Fruit fly (Drosophila melanogaster) whole organism, embryonic: Measurements from ENCODE around the gene CG16719.

ENCODE experiments used
- CG10209 ChIP-seq: fragments of 200-800 bp; sonication (Bioruptor generic); optimal IDR thresholded peaks from 3 replicates; lab custom pipeline; 2017; ENCODE audit warnings: missing biosample characterization, mild to moderate bottlenecking, missing genetic modification characterization, missing genetic modification reagents
- CG10462 ChIP-seq: fragments of 200-800 bp; sonication (Bioruptor generic); optimal IDR thresholded peaks from 2 replicates; lab custom pipeline; 2016; ENCODE audit warnings: missing biosample characterization, missing genetic modification characterization
- CG10543 ChIP-seq: fragments of 200-800 bp; sonication (Bioruptor generic); optimal IDR thresholded peaks from 3 replicates; lab custom pipeline; 2017; ENCODE audit warnings: missing biosample characterization, mild to moderate bottlenecking, missing genetic modification characterization, moderate library complexity
- CG10565 ChIP-seq: fragments of 200-800 bp; sonication (Bioruptor generic); optimal IDR thresholded peaks from 3 replicates; lab custom pipeline; 2016; ENCODE audit warnings: missing biosample characterization, mild to moderate bottlenecking, missing genetic modification characterization
- CG10654 ChIP-seq: fragments of 200-800 bp; sonication (Bioruptor generic); optimal IDR thresholded peaks from 2 replicates; lab custom pipeline; 2016; ENCODE audit warnings: missing biosample characterization, missing genetic modification characterization
- CG11093 ChIP-seq: fragments of 200-800 bp; sonication (Bioruptor generic); IDR thresholded peaks from 3 replicates; pipeline ENCODE4 v1.3.6; 2022; ENCODE audit warnings: missing biosample characterization, missing genetic modification characterization
- CG12942 ChIP-seq: fragments of 200-800 bp; sonication (Bioruptor generic); optimal IDR thresholded peaks from 3 replicates; lab custom pipeline; 2016; ENCODE audit warnings: missing biosample characterization, missing genetic modification characterization
- CG15269 ChIP-seq: fragments of 200-800 bp; sonication (Bioruptor generic); optimal IDR thresholded peaks from 2 replicates; lab custom pipeline; 2018; ENCODE audit warnings: missing biosample characterization, mild to moderate bottlenecking, missing genetic modification characterization, moderate library complexity
- CG15514 ChIP-seq: fragments of 200-800 bp; sonication (Bioruptor generic); optimal IDR thresholded peaks from 3 replicates; lab custom pipeline; 2017; ENCODE audit warnings: missing biosample characterization, missing genetic modification characterization, mild to moderate bottlenecking, moderate library complexity, missing genetic modification reagents
- CG16813 ChIP-seq: fragments of 200-800 bp; sonication (Bioruptor generic); IDR thresholded peaks from 3 replicates; pipeline ENCODE4 v1.3.6; 2022; ENCODE audit warnings: missing biosample characterization, missing genetic modification characterization; ENCODE audit not compliant: partially characterized antibody
- CG16815 ChIP-seq: fragments of 200-800 bp; sonication (Bioruptor generic); optimal IDR thresholded peaks from 3 replicates; lab custom pipeline; 2017; ENCODE audit warnings: missing biosample characterization, mild to moderate bottlenecking, missing genetic modification characterization
- CG17186 ChIP-seq: fragments of 200-800 bp; sonication (Bioruptor generic); optimal IDR thresholded peaks from 3 replicates; lab custom pipeline; 2017; ENCODE audit warnings: missing biosample characterization, missing genetic modification reagents, missing genetic modification characterization
- CG17359 ChIP-seq: fragments of 200-800 bp; sonication (Bioruptor generic); optimal IDR thresholded peaks from 3 replicates; lab custom pipeline; 2018; ENCODE audit warnings: missing biosample characterization, mild to moderate bottlenecking, missing genetic modification characterization, moderate library complexity
- CG30403 ChIP-seq: fragments of 200-800 bp; sonication (Bioruptor generic); optimal IDR thresholded peaks from 3 replicates; lab custom pipeline; 2016; ENCODE audit warnings: missing biosample characterization, missing genetic modification characterization
- CG32772 ChIP-seq: fragments of 200-800 bp; sonication (Bioruptor generic); IDR thresholded peaks from 2 replicates; pipeline ENCODE4 v1.3.6; 2022; ENCODE audit warnings: missing biosample characterization, missing genetic modification characterization
- CG34376 ChIP-seq: fragments of 200-800 bp; sonication (Bioruptor generic); optimal IDR thresholded peaks from 2 replicates; lab custom pipeline; 2018; ENCODE audit warnings: missing biosample characterization, mild to moderate bottlenecking, missing genetic modification characterization
- CG4424 ChIP-seq: fragments of 200-800 bp; sonication (Bioruptor generic); optimal IDR thresholded peaks from 3 replicates; lab custom pipeline; 2016; ENCODE audit warnings: missing biosample characterization, missing genetic modification characterization
- CG4617 ChIP-seq: fragments of 200-800 bp; sonication (Bioruptor generic); optimal IDR thresholded peaks from 3 replicates; lab custom pipeline; 2016; ENCODE audit warnings: missing biosample characterization, missing genetic modification characterization, borderline replicate concordance
- CG4707 ChIP-seq: fragments of 200-800 bp; sonication (Bioruptor generic); optimal IDR thresholded peaks from 2 replicates; lab custom pipeline; 2018; ENCODE audit warnings: missing biosample characterization, mild to moderate bottlenecking, missing genetic modification characterization, moderate library complexity
- CG6765 ChIP-seq: fragments of 200-800 bp; sonication (Bioruptor generic); optimal IDR thresholded peaks from 3 replicates; lab custom pipeline; 2017; ENCODE audit warnings: missing biosample characterization, mild to moderate bottlenecking, missing genetic modification characterization
- CG7745 ChIP-seq: fragments of 200-800 bp; sonication (Bioruptor generic); optimal IDR thresholded peaks from 2 replicates; lab custom pipeline; 2018; ENCODE audit warnings: missing biosample characterization, mild to moderate bottlenecking, missing genetic modification characterization, moderate library complexity
- CG8290 ChIP-seq, 3 experiments: fragments of 200-800 bp; sonication (Bioruptor generic); optimal IDR thresholded peaks; 2 replicates each; lab custom pipeline; 2016 to 2019; ENCODE audit warnings: missing biosample characterization in 3 of 3, missing genetic modification characterization in 3 of 3, mild to moderate bottlenecking in 2 of 3, moderate library complexity in 1 of 3
- CG8388 ChIP-seq: fragments of 200-800 bp; sonication (Bioruptor generic); optimal IDR thresholded peaks from 2 replicates; lab custom pipeline; 2019; ENCODE audit warnings: missing biosample characterization, mild to moderate bottlenecking, missing genetic modification characterization, moderate library complexity
- CG9215 ChIP-seq: fragments of 200-800 bp; sonication (Bioruptor generic); IDR thresholded peaks from 2 replicates; pipeline ENCODE4 v1.3.6; 2022; ENCODE audit warnings: missing biosample characterization, missing genetic modification characterization
- Dip2 ChIP-seq: fragments of 200-800 bp; sonication (Bioruptor generic); IDR thresholded peaks from 2 replicates; pipeline ENCODE4 v1.3.6; 2022; ENCODE audit warnings: missing biosample characterization, missing genetic modification characterization
- Hr3 ChIP-seq: fragments of 200-800 bp; sonication (Bioruptor generic); optimal IDR thresholded peaks from 3 replicates; lab custom pipeline; 2016; ENCODE audit warnings: missing biosample characterization, missing genetic modification characterization
- Jarid2 ChIP-seq: fragments of 200-800 bp; sonication (Bioruptor generic); optimal IDR thresholded peaks from 3 replicates; lab custom pipeline; 2017; ENCODE audit warnings: mild to moderate bottlenecking, missing biosample characterization, missing genetic modification reagents, missing genetic modification characterization
- Med ChIP-seq: fragments of 200-800 bp; sonication (Bioruptor generic); peaks from one replicate; lab custom pipeline; 2016; ENCODE audit warnings: missing biosample characterization, missing genetic modification characterization, mild to moderate bottlenecking, inconsistent platforms, moderate library complexity
- NC2β ChIP-seq: fragments of 200-800 bp; sonication (Bioruptor generic); optimal IDR thresholded peaks from 2 replicates; lab custom pipeline; 2016; ENCODE audit warnings: missing biosample characterization, missing genetic modification characterization
- NFAT ChIP-seq: fragments of 200-800 bp; sonication (Bioruptor generic); IDR thresholded peaks from 2 replicates; pipeline ENCODE4 v1.3.6; 2022; ENCODE audit warnings: missing biosample characterization, missing genetic modification characterization
- Poxn ChIP-seq: fragments of 200-800 bp; sonication (Bioruptor generic); IDR thresholded peaks from 2 replicates; pipeline ENCODE4 v1.3.6; 2022; ENCODE audit warnings: missing biosample characterization, missing genetic modification characterization
- Spps ChIP-seq: fragments of 200-800 bp; sonication (Bioruptor generic); optimal IDR thresholded peaks from 2 replicates; lab custom pipeline; 2018; ENCODE audit warnings: missing biosample characterization, mild to moderate bottlenecking, missing genetic modification characterization
- abd-A ChIP-seq: fragments of 200-800 bp; sonication (Bioruptor generic); optimal IDR thresholded peaks from 3 replicates; lab custom pipeline; 2019; ENCODE audit warnings: missing biosample characterization, mild to moderate bottlenecking, missing genetic modification characterization, moderate library complexity
- bcd ChIP-seq: fragments of 200-800 bp; sonication (Bioruptor generic); optimal IDR thresholded peaks from 2 replicates; lab custom pipeline; 2017; ENCODE audit warnings: missing biosample characterization, mild to moderate bottlenecking, missing genetic modification characterization
- crc ChIP-seq: fragments of 200-800 bp; sonication (Bioruptor generic); optimal IDR thresholded peaks from 2 replicates; lab custom pipeline; 2016; ENCODE audit warnings: missing biosample characterization, missing genetic modification characterization
- disco-r ChIP-seq: fragments of 200-800 bp; sonication (Bioruptor generic); optimal IDR thresholded peaks from 2 replicates; lab custom pipeline; 2016; ENCODE audit warnings: missing biosample characterization, missing genetic modification characterization
- eyg ChIP-seq: fragments of 200-800 bp; sonication (Bioruptor generic); optimal IDR thresholded peaks from 3 replicates; lab custom pipeline; 2016; ENCODE audit warnings: missing biosample characterization, missing genetic modification characterization
- gcm ChIP-seq: fragments of 200-800 bp; sonication (Bioruptor generic); optimal IDR thresholded peaks from 2 replicates; lab custom pipeline; 2019; ENCODE audit warnings: missing biosample characterization, mild to moderate bottlenecking, missing genetic modification characterization, moderate library complexity
- gcm2 ChIP-seq: fragments of 200-800 bp; sonication (Bioruptor generic); optimal IDR thresholded peaks from 2 replicates; lab custom pipeline; 2016; ENCODE audit warnings: missing biosample characterization, missing genetic modification characterization
- gfzf ChIP-seq: fragments of 200-800 bp; sonication (Bioruptor generic); optimal IDR thresholded peaks from 2 replicates; lab custom pipeline; 2016; ENCODE audit warnings: missing biosample characterization, mild to moderate bottlenecking, missing genetic modification characterization, moderate library complexity
- insv ChIP-seq, 2 experiments: fragments of 200-800 bp; sonication (Bioruptor generic); optimal IDR thresholded peaks; 3 replicates each; lab custom pipeline; 2016 to 2018; ENCODE audit warnings: missing biosample characterization in 2 of 2, missing genetic modification characterization in 2 of 2
- jumu ChIP-seq: fragments of 200-800 bp; sonication (Bioruptor generic); optimal IDR thresholded peaks from 3 replicates; lab custom pipeline; 2016; ENCODE audit warnings: missing biosample characterization, missing genetic modification characterization
- nmo ChIP-seq: fragments of 200-800 bp; sonication (Bioruptor generic); optimal IDR thresholded peaks from 2 replicates; lab custom pipeline; 2018; ENCODE audit warnings: missing biosample characterization, mild to moderate bottlenecking, missing genetic modification characterization, moderate library complexity
- org-1 ChIP-seq: fragments of 200-800 bp; sonication (Bioruptor generic); optimal IDR thresholded peaks from 2 replicates; lab custom pipeline; 2017; ENCODE audit warnings: missing biosample characterization, missing genetic modification characterization
- otp ChIP-seq: fragments of 200-800 bp; sonication (Bioruptor generic); IDR thresholded peaks from 3 replicates; pipeline ENCODE4, ENCODE4 v1.3.6; 2022; ENCODE audit warnings: missing biosample characterization, missing genetic modification characterization
- pum ChIP-seq: fragments of 200-800 bp; sonication (Bioruptor generic); optimal IDR thresholded peaks from 2 replicates; lab custom pipeline; 2016; ENCODE audit warnings: missing biosample characterization, missing genetic modification characterization
- sens ChIP-seq: fragments of 200-800 bp; sonication (Bioruptor generic); peaks from one replicate; lab custom pipeline; 2016; ENCODE audit warnings: missing biosample characterization, missing genetic modification characterization
- slbo ChIP-seq: fragments of 200-800 bp; sonication (Bioruptor generic); IDR thresholded peaks from 2 replicates; pipeline ENCODE4 v1.3.6; 2022; ENCODE audit warnings: missing biosample characterization, missing genetic modification characterization
- stc ChIP-seq: fragments of 200-800 bp; sonication (Bioruptor generic); IDR thresholded peaks from 2 replicates; pipeline ENCODE4 v1.3.6; 2022; ENCODE audit warnings: missing biosample characterization, missing genetic modification characterization
- twi ChIP-seq: fragments of 200-800 bp; optimal IDR thresholded peaks from 2 replicates; lab custom pipeline; 2019; ENCODE audit warnings: missing biosample characterization, mild to moderate bottlenecking, missing genetic modification characterization, moderate library complexity

CG16719 gene

DNA sequence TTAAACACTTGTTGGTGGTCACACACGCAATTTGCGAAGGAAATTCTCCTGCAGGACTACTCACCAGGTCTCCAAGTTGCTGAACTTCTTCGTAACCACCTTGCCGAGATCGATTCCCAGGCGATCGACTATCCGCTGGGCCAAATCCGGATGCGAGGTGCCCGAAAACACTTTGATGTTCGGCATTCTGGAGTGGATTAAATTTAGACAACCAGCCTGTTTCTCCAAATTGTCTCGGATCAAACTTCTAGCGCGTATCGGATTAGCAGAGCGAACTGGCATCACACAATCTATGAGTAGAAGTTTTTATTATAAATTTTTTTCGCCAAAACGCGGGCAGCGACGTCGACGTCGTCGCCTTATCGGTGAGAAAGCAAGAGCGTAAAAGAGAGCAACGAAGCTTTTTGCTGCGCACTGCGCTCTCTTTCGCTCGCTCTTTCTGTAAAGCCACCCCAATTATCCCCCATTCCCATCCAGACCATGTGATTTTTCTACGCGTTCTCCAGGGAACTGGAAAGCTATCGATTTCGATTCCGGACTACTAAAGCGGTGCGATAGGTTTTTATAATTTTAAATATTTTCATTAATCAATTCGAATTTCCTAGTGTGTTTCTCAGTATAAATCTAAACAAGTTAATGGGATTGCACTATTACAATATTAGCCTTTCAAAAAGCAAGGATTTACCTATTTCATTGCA lies 9.3 kb downstream of the CG16719 start (continued):
- TF ChIP-seq CG4424 (GFP tag; lab: Kevin White, UChicago) (no peak), Hr3 (GFP tag; lab: Kevin White, UChicago) (no peak), otp (GFP tag; lab: Robert Waterston, UW) (no peak), NC2β (GFP tag; lab: Kevin White, UChicago) (no peak), CG9215 (GFP tag; lab: Robert Waterston, UW) (no peak), CG8290 (GFP tag; optimal IDR thresholded peaks at IDR 0.05; lab: Kevin White, UChicago) (no peak), CG8290 (tag; optimal IDR thresholded peaks at IDR 0.05; lab: Kevin White, UChicago) (peak in 1 of 2 experiments; percentile 21), Jarid2 (GFP tag; lab: Kevin White, UChicago) (no peak), slbo (no peak), CG10462 (GFP tag; lab: Kevin White, UChicago) (no peak), CG11093 (GFP tag; lab: Robert Waterston, UW) (no peak), CG15269 (tag; lab: Kevin White, UChicago) (no peak), CG7745 (tag; lab: Kevin White, UChicago) (no peak), disco-r (GFP tag; lab: Kevin White, UChicago) (no peak), insv (GFP tag; optimal IDR thresholded peaks at IDR 0.05; lab: Kevin White, UChicago) (no peak), CG6765 (GFP tag; lab: Kevin White, UChicago) (no peak), abd-A (no peak), CG15514 (GFP tag; lab: Kevin White, UChicago) (peak; percentile 46), CG4617 (no peak), gfzf (GFP tag; lab: Kevin White, UChicago) (no peak), Med (GFP tag; lab: Kevin White, UChicago) (peak; percentile 8), CG17359 (no peak), pum (no peak), CG10565 (GFP tag; lab: Kevin White, UChicago) (no peak), stc (GFP tag; lab: Robert Waterston, UW) (no peak), Spps (tag; lab: Kevin White, UChicago) (no peak), twi (tag; lab: Kevin White, UChicago) (no peak), CG30403 (no peak), CG32772 (GFP tag; lab: Robert Waterston, UW) (no peak), sens (GFP tag; lab: Kevin White, UChicago) (no peak), CG34376 (GFP tag; lab: Kevin White, UChicago) (peak; percentile 51), CG10543 (GFP tag; lab: Kevin White, UChicago) (no peak), Poxn (no peak), jumu (no peak), bcd (GFP tag; lab: Kevin White, UChicago) (peak; percentile 9), NFAT (GFP tag; lab: Robert Waterston, UW) (no peak), crc (GFP tag; lab: Kevin White, UChicago) (no peak), CG16813 (GFP tag; lab: Robert Waterston, UW) (no peak), eyg (GFP tag; lab: Kevin White, UChicago) (no peak), org-1 (GFP tag; lab: Kevin White, UChicago) (no peak), CG12942 (GFP tag; lab: Kevin White, UChicago) (no peak), gcm (GFP tag; lab: Kevin White, UChicago) (no peak), Dip2 (GFP tag; lab: Robert Waterston, UW) (no peak), CG17186 (no peak), nmo (GFP tag; lab: Kevin White, UChicago) (no peak), CG10209 (GFP tag; lab: Kevin White, UChicago) (no peak), gcm2 (GFP tag; lab: Kevin White, UChicago) (no peak), CG4707 (no peak), CG10654 (no peak), CG8388 (GFP tag; lab: Kevin White, UChicago) (no peak), CG16815 (GFP tag; lab: Kevin White, UChicago) (no peak)
